Worm (Caenorhabditis elegans): ENCODE data around the gene ZK353.10.

Gene ZK353.10

ce11 chrIII:8400478-8400877 lies 6.3 kb upstream of the ZK353.10 start:
- TF ChIP-seq nhr-11 (tag; optimal IDR thresholded peaks at IDR 0.05) (no peak), elt-2 (tag; optimal IDR thresholded peaks at IDR 0.05) (peak; percentile 66)

- TF ChIP-seq K09A11.1 (tag; optimal IDR thresholded peaks at IDR 0.05; ENCODE audit: insufficient read depth) (no peak), F13H6.1 (tag; optimal IDR thresholded peaks at IDR 0.05) (no peak), syd-9 (tag; optimal IDR thresholded peaks at IDR 0.05) (no peak), ama-1 (optimal IDR thresholded peaks at IDR 0.05) (no peak), nhr-232 (tag; optimal IDR thresholded peaks at IDR 0.05) (no peak), hlh-6 (tag; optimal IDR thresholded peaks at IDR 0.05) (no peak)
These were observed 4.2 kb upstream of the ZK353.10 start, which contains the start of gene ZK353.2 for ce11 chrIII:8398411-8398810. Gene ZK353.2 (plus strand): TSS chrIII:8398711.

- TF ChIP-seq unc-55 (GFP tag; optimal IDR thresholded peaks at IDR 0.05) = no peak
- TF ChIP-seq ceh-14 (tag; optimal IDR thresholded peaks at IDR 0.05) = no peak
- no peak for TF ChIP-seq rnt-1 (tag; optimal IDR thresholded peaks at IDR 0.05)
- TF ChIP-seq dve-1 (tag; optimal IDR thresholded peaks at IDR 0.05) = no peak
- TF ChIP-seq sox-2 (GFP tag; IDR thresholded peaks at IDR 0.05) = no peak
- TF ChIP-seq nhr-11 (tag; optimal IDR thresholded peaks at IDR 0.05) = no peak
- TF ChIP-seq ceh-2 (tag; optimal IDR thresholded peaks at IDR 0.05) = no peak
- no peak for TF ChIP-seq dmd-4 (tag; optimal IDR thresholded peaks at IDR 0.05; ENCODE audit: borderline replicate concordance)
- TF ChIP-seq tbx-7 (tag; optimal IDR thresholded peaks at IDR 0.05) = no peak
- no peak for TF ChIP-seq C08G9.2 (tag; optimal IDR thresholded peaks at IDR 0.05)
- TF ChIP-seq zip-5 (tag; optimal IDR thresholded peaks at IDR 0.05) = no peak
- TF ChIP-seq eyg-1 (tag; optimal IDR thresholded peaks at IDR 0.05) = no peak
- TF ChIP-seq lim-6 (tag; optimal IDR thresholded peaks at IDR 0.05) = no peak
- TF ChIP-seq pha-4 (tag; optimal IDR thresholded peaks at IDR 0.05) = no peak
- TF ChIP-seq sdc-2 (tag; optimal IDR thresholded peaks at IDR 0.05) = no peak
- no peak for TF ChIP-seq ceh-22 (tag; optimal IDR thresholded peaks at IDR 0.05)
- TF ChIP-seq nhr-232 (tag; optimal IDR thresholded peaks at IDR 0.05) = no peak
These were observed 1.5 kb upstream of the ZK353.10 start, which contains the start of gene ZK353.3 for ce11 chrIII:8395685-8396084. Gene ZK353.3 (plus strand): TSS chrIII:8395985.

- peak; percentile 81 for TF ChIP-seq unc-42 (tag; optimal IDR thresholded peaks at IDR 0.05)
- TF ChIP-seq fkh-6 (tag; optimal IDR thresholded peaks at IDR 0.05) = no peak
These were observed 1.9 kb downstream of the ZK353.10 start for ce11 chrIII:8392307-8392706.

ce11 chrIII:8389539-8389938 lies 4.7 kb downstream of the ZK353.10 start, which contains the start of gene ZK353.4:
Gene ZK353.4 (minus strand): TSS chrIII:8389639.
- no peak for TF ChIP-seq ceh-9 (tag; optimal IDR thresholded peaks at IDR 0.05)
- no peak for TF ChIP-seq K02D7.2 (tag; optimal IDR thresholded peaks at IDR 0.05)
- TF ChIP-seq sox-4 (tag; optimal IDR thresholded peaks at IDR 0.05) = no peak
- no peak for TF ChIP-seq npax-4 (tag; optimal IDR thresholded peaks at IDR 0.05)
- TF ChIP-seq tbx-7 (tag; optimal IDR thresholded peaks at IDR 0.05) = no peak
- no peak for TF ChIP-seq elt-2 (tag; optimal IDR thresholded peaks at IDR 0.05)
- no peak for TF ChIP-seq pha-2 (tag; optimal IDR thresholded peaks at IDR 0.05)
- TF ChIP-seq unc-3 (GFP tag; conservative IDR thresholded peaks at IDR 0.05) = no peak
- no peak for TF ChIP-seq unc-3 (tag; optimal IDR thresholded peaks at IDR 0.05)

- TF ChIP-seq pha-4 (tag; optimal IDR thresholded peaks at IDR 0.05) (no peak), pha-2 (tag; optimal IDR thresholded peaks at IDR 0.05) (no peak), unc-55 (GFP tag; optimal IDR thresholded peaks at IDR 0.05) (no peak), ahr-1 (tag; optimal IDR thresholded peaks at IDR 0.05) (no peak), ceh-6 (GFP tag; optimal IDR thresholded peaks at IDR 0.05) (no peak), K02D7.2 (tag; optimal IDR thresholded peaks at IDR 0.05) (no peak), sox-4 (tag; optimal IDR thresholded peaks at IDR 0.05) (no peak), fkh-10 (GFP tag; optimal IDR thresholded peaks at IDR 0.05) (no peak), gmeb-2 (tag; optimal IDR thresholded peaks at IDR 0.05) (no peak), fkh-6 (tag; optimal IDR thresholded peaks at IDR 0.05) (no peak)
These were observed 13.6 kb downstream of the ZK353.10 start, which contains the start of gene R05D3.12 for ce11 chrIII:8380645-8381044. Gene R05D3.12 (plus strand): TSS chrIII:8380945.

Data from whole organism, late embryonic.